Worm (Caenorhabditis elegans): ENCODE measurements around the gene F13B12.7.

Gene F13B12.7

DNA sequence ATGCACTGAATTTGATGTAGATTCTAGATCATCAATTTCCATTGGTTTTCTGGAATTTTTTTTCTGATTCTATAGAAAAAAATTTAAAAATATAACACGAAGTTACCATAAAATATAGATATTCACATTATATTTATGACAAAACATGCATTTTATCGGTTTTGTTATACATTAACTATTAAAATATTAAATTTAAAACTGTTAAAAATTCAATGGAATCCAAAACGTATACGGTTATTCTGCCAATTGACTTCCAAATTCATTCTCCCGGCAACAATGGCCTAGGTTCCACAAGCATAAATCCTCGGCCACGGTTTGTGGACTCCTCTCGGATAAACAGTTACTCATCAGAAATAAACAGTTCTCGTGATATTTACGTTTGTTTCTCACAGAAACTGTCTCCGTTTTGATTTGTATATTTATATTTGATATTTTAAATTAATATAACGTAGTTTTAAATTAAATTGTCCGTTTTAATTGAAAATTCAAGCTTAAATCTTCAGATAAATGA, 40.1 kb downstream of the F13B12.7 start, which contains the start of the genes F01D4.5 and ced-5 (continued):
- no peak for TF ChIP-seq lin-1 (GFP tag; IDR thresholded peaks at IDR 0.05)
- peak; percentile 65 for TF ChIP-seq ztf-7 (tag; optimal IDR thresholded peaks at IDR 0.05)
- TF ChIP-seq nhr-111 (GFP tag; optimal IDR thresholded peaks at IDR 0.05), result no peak
- TF ChIP-seq duxl-1 (tag; optimal IDR thresholded peaks at IDR 0.05; ENCODE audit: poor library complexity), result peak; percentile 90
- TF ChIP-seq daf-12 (tag; optimal IDR thresholded peaks at IDR 0.05), result no peak
- TF ChIP-seq ctbp-1 (GFP tag; IDR thresholded peaks at IDR 0.05), result no peak
- peak; percentile 66 for TF ChIP-seq hlh-30 (tag; optimal IDR thresholded peaks at IDR 0.05; ENCODE audit: insufficient read depth)
- TF ChIP-seq saeg-2 (GFP tag; IDR thresholded peaks at IDR 0.05), result no peak
- peak; percentile 99 for TF ChIP-seq mes-2 (tag; optimal IDR thresholded peaks at IDR 0.05; ENCODE audit: poor library complexity, severe bottlenecking)
- peak; percentile 35 for TF ChIP-seq spr-1 (tag; optimal IDR thresholded peaks at IDR 0.05)
- peak; percentile 78 for TF ChIP-seq dmd-6 (GFP tag; IDR thresholded peaks at IDR 0.05)
- peak; percentile 21; the same call in 1 of the 2 replicates for TF ChIP-seq T26A8.4 (GFP tag; IDR thresholded peaks at IDR 0.05)
- no peak for TF ChIP-seq mxl-2 (GFP tag; conservative IDR thresholded peaks at IDR 0.05)
- no peak for TF ChIP-seq mdl-1 (tag; optimal IDR thresholded peaks at IDR 0.05)
- TF ChIP-seq sdz-12 (GFP tag; optimal IDR thresholded peaks at IDR 0.05), result no peak
- no peak for TF ChIP-seq pha-4 (GFP tag; IDR thresholded peaks at IDR 0.05)
- peak; percentile 45 for TF ChIP-seq pha-4 (tag; optimal IDR thresholded peaks at IDR 0.05)
- TF ChIP-seq ceh-20 (GFP tag; IDR thresholded peaks at IDR 0.05), result no peak
- TF ChIP-seq dmd-8 (GFP tag; IDR thresholded peaks at IDR 0.05), result no peak
- no peak for TF ChIP-seq ceh-82 (tag; optimal IDR thresholded peaks at IDR 0.05)
- peak; percentile 70 for TF ChIP-seq tra-1 (GFP tag; IDR thresholded peaks at IDR 0.05)
- TF ChIP-seq egl-27 (tag; optimal IDR thresholded peaks at IDR 0.05), result no peak
- no peak for TF ChIP-seq lin-29 (GFP tag; IDR thresholded peaks at IDR 0.05)
- TF ChIP-seq dmd-9 (GFP tag; IDR thresholded peaks at IDR 0.05), result peak; percentile 91
- TF ChIP-seq jun-1 (tag; optimal IDR thresholded peaks at IDR 0.05), result no peak
- peak; percentile 69 for TF ChIP-seq F10B5.3 (tag; optimal IDR thresholded peaks at IDR 0.05)
- no peak for TF ChIP-seq ceh-28 (tag; optimal IDR thresholded peaks at IDR 0.05)
- peak; percentile 87 for TF ChIP-seq unc-130 (GFP tag; optimal IDR thresholded peaks at IDR 0.05)
- TF ChIP-seq ztf-11 (tag; optimal IDR thresholded peaks at IDR 0.05), result no peak
- peak; percentile 4 to 24 for TF ChIP-seq daf-16 (GFP tag; optimal IDR thresholded peaks at IDR 0.05)
- TF ChIP-seq daf-16 (tag; optimal IDR thresholded peaks at IDR 0.05), result peak; percentile 87
- no peak for TF ChIP-seq Y5F2A.4 (GFP tag; optimal IDR thresholded peaks at IDR 0.05)
- 0 out of 2 replicates have a peak, but pooled peaks have one; percentile 59 for TF ChIP-seq snpc-1.2 (GFP tag; IDR thresholded peaks at IDR 0.05)
- TF ChIP-seq F49E8.2 (tag; optimal IDR thresholded peaks at IDR 0.05; ENCODE audit: borderline replicate concordance), result peak; percentile 71
- TF ChIP-seq mep-1 (tag; optimal IDR thresholded peaks at IDR 0.05), result peak; percentile 71
- TF ChIP-seq cey-2 (tag; optimal IDR thresholded peaks at IDR 0.05; ENCODE audit: borderline replicate concordance, insufficient read depth), result no peak
- TF ChIP-seq pqm-1 (tag; optimal IDR thresholded peaks at IDR 0.05), result no peak
- peak; percentile 28 for TF ChIP-seq F37D6.2 (tag; optimal IDR thresholded peaks at IDR 0.05)
- no peak for TF ChIP-seq nhr-41 (GFP tag; IDR thresholded peaks at IDR 0.05)
- no peak for TF ChIP-seq hmg-1.1 (GFP tag; IDR thresholded peaks at IDR 0.05)
- no peak for TF ChIP-seq spr-3 (GFP tag; optimal IDR thresholded peaks at IDR 0.05)
- no peak for TF ChIP-seq egl-43 (GFP tag; IDR thresholded peaks at IDR 0.05)
- peak; percentile 75 for TF ChIP-seq madf-9 (GFP tag; conservative IDR thresholded peaks at IDR 0.05)
- no peak for TF ChIP-seq attf-4 (tag; optimal IDR thresholded peaks at IDR 0.05)
- no peak for TF ChIP-seq Y105C5A.15 (GFP tag; IDR thresholded peaks at IDR 0.05)
- TF ChIP-seq unc-62 (GFP tag; optimal IDR thresholded peaks at IDR 0.05 in 1 of 2), result no peak
- no peak for TF ChIP-seq unc-62 (tag; optimal IDR thresholded peaks at IDR 0.05)
- TF ChIP-seq unc-39 (tag; optimal IDR thresholded peaks at IDR 0.05), result no peak

Data from whole organism, L4 larva.